Worm (Caenorhabditis elegans): ENCODE measurements around the gene xbx-1.

DNA sequence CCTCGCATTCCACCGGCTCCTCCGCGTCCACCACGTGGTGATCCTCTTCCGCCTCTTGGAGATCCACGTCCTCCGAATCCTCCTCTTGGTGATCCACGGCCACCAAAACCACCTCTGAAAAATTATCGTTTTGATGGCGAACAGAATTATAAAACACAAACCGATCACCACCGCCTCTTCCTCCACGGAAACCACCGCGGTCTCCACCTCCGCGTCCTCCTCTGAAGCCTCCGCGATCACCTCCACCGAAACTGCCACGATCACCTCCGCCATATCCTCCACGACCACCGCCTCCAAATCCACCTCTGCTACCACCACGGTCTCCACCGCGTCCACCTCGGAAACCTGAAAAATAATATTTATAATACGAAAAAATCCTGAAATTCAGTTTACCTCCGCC, 21.5 kb downstream of the xbx-1 start:
- TF ChIP-seq fkh-6 (tag; optimal IDR thresholded peaks at IDR 0.05) (no peak), sox-4 (tag; optimal IDR thresholded peaks at IDR 0.05) (no peak), T23F11.4 (GFP tag; optimal IDR thresholded peaks at IDR 0.05) (no peak), syd-9 (tag; optimal IDR thresholded peaks at IDR 0.05) (no peak), ama-1 (optimal IDR thresholded peaks at IDR 0.05) (no peak), dve-1 (tag; optimal IDR thresholded peaks at IDR 0.05) (no peak), pha-4 (tag; optimal IDR thresholded peaks at IDR 0.05) (no peak)

Measured in whole organism, late embryonic.